Worm (Caenorhabditis elegans): ENCODE results near the gene cyp-31A5.

The cyp-31A5 gene

DNA sequence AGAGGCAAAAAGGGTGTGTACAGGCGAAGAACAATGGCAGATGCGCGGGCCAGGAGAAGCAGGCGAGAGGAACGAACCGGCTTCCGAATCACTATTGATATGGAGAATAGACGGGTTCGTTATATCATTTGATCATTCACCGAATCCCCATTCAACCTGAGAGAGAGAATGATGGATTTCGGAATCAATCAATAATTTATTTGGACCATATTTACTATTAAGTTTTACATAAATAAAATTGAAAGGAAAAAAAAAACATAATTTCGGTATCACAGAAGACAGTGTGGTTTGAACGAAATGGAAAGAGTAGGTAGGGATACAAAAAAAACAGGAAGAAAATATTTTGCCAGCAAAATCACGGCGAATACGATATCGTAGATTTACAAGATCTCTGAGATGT, 44.2 kb downstream of the cyp-31A5 start, which contains the start of gene mam-3:
Gene mam-3, minus strand, starts transcription at position 101 of the 400 bp plus-strand sequence.
- TF ChIP-seq ceh-24 (tag; optimal IDR thresholded peaks at IDR 0.05) (no peak), npax-4 (tag; optimal IDR thresholded peaks at IDR 0.05) (no peak), gmeb-2 (tag; optimal IDR thresholded peaks at IDR 0.05) (no peak), ztf-16 (tag; optimal IDR thresholded peaks at IDR 0.05) (no peak), pag-3 (tag; optimal IDR thresholded peaks at IDR 0.05; ENCODE audit: borderline replicate concordance) (no peak), ceh-34 (tag; optimal IDR thresholded peaks at IDR 0.05) (no peak), ceh-6 (GFP tag; optimal IDR thresholded peaks at IDR 0.05) (no peak), ceh-30 (tag; optimal IDR thresholded peaks at IDR 0.05) (no peak), ceh-14 (tag; optimal IDR thresholded peaks at IDR 0.05) (no peak), unc-3 (GFP tag; conservative IDR thresholded peaks at IDR 0.05) (no peak), unc-3 (tag; optimal IDR thresholded peaks at IDR 0.05) (no peak), tbx-7 (tag; optimal IDR thresholded peaks at IDR 0.05) (no peak), syd-9 (tag; optimal IDR thresholded peaks at IDR 0.05) (no peak), pat-9 (tag; optimal IDR thresholded peaks at IDR 0.05) (no peak)

DNA sequence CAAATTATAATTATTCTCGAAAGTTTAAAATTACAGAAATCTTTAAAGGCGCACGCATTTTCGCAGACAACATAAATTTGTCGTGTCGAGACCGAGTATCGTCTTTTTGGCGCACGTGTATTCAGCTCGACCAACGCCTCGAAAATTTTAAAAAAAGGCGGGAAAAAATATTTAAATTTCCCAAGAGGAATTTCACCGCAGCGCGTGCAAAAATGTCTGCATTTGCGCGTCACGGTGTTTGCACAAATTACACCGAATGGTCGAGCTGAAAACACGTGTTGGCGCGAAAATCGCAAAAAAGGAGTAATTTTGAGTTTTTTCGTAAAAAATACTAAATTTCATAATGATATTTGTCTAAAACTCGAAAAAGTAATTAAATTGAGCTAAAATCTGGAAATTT, 49.7 kb downstream of the cyp-31A5 start:
- no peak for TF ChIP-seq elt-2 (tag; optimal IDR thresholded peaks at IDR 0.05)
- no peak for TF ChIP-seq pag-3 (tag; optimal IDR thresholded peaks at IDR 0.05; ENCODE audit: borderline replicate concordance)
- TF ChIP-seq odd-2 (tag; optimal IDR thresholded peaks at IDR 0.05), result no peak
- TF ChIP-seq pha-4 (tag; optimal IDR thresholded peaks at IDR 0.05), result no peak
- no peak for TF ChIP-seq hlh-15 (tag; optimal IDR thresholded peaks at IDR 0.05)
- no peak for TF ChIP-seq sdc-2 (tag; optimal IDR thresholded peaks at IDR 0.05)
- no peak for TF ChIP-seq ttx-3 (tag; optimal IDR thresholded peaks at IDR 0.05)
- TF ChIP-seq pat-9 (tag; optimal IDR thresholded peaks at IDR 0.05), result no peak
- no peak for TF ChIP-seq ceh-34 (tag; optimal IDR thresholded peaks at IDR 0.05)
- no peak for TF ChIP-seq pros-1 (tag; optimal IDR thresholded peaks at IDR 0.05)
- no peak for TF ChIP-seq rnt-1 (tag; optimal IDR thresholded peaks at IDR 0.05)
- no peak for TF ChIP-seq ets-4 (tag; optimal IDR thresholded peaks at IDR 0.05)
- no peak for TF ChIP-seq unc-55 (GFP tag; optimal IDR thresholded peaks at IDR 0.05)
- TF ChIP-seq K09A11.1 (tag; optimal IDR thresholded peaks at IDR 0.05; ENCODE audit: insufficient read depth), result no peak
- TF ChIP-seq hlh-13 (GFP tag; optimal IDR thresholded peaks at IDR 0.05), result no peak
- no peak for TF ChIP-seq ref-2 (tag; optimal IDR thresholded peaks at IDR 0.05)
- no peak for TF ChIP-seq nfya-1 (tag; optimal IDR thresholded peaks at IDR 0.05)
- no peak for TF ChIP-seq ceh-18 (tag; optimal IDR thresholded peaks at IDR 0.05)
- TF ChIP-seq ceh-6 (GFP tag; optimal IDR thresholded peaks at IDR 0.05), result no peak
- no peak for TF ChIP-seq gmeb-2 (tag; optimal IDR thresholded peaks at IDR 0.05)

Data from whole organism, late embryonic.